Fruit fly (Drosophila melanogaster) S2 (cell line): ENCODE measurements around the gene CG12519.

Experiments used
- CG8478 ChIP-seq: fragments of >200 bp; optimal IDR thresholded peaks from 2 replicates; lab custom pipeline; 2018
- CTCF ChIP-seq, 2 experiments: fragments of >200 bp; optimal IDR thresholded peaks; 2 replicates each; lab custom pipeline; 2018

- no peak for TF ChIP-seq CG8478 (lab: Kevin White, UChicago)
- no peak for TF ChIP-seq CTCF (optimal IDR thresholded peaks at IDR 0.05; lab: Kevin White, UChicago)
These were observed 14.1 kb downstream of the CG12519 start, which contains the start of gene brv1 for dm6 chr3L:19486398-19486797.
